Worm (Caenorhabditis elegans): ENCODE results near the gene srbc-3.

- TF ChIP-seq ceh-39 (tag; optimal IDR thresholded peaks at IDR 0.05) (no peak), ztf-11 (tag; optimal IDR thresholded peaks at IDR 0.05) (no peak), mep-1 (tag; optimal IDR thresholded peaks at IDR 0.05) (no peak)
Observed at ce11 chrV:3341906-3342305, 33.6 kb downstream of the srbc-3 start, which contains the start of gene C17B7.10.
